Worm (Caenorhabditis elegans) whole organism, L4 larva: ENCODE data around the gene srh-46.
A peak's percentile ranks its signal among the peaks of the same experiment; 100 is the strongest.

ENCODE experiments used
- F26F4.8 ChIP-seq: fragments of 200-800 bp; sonication (Bioruptor generic); conservative IDR thresholded peaks from 2 replicates; pipeline ENCODE4 v1.3.6; 2022; ENCODE audit warnings: missing genetic modification characterization, missing compliant biosample characterization
- T20F7.1 ChIP-seq: fragments of 200-800 bp; sonication (Bioruptor generic); optimal IDR thresholded peaks from 2 replicates; lab custom pipeline; 2018; ENCODE audit warnings: mild to moderate bottlenecking, missing genetic modification characterization, missing compliant biosample characterization
- T26A8.4 ChIP-seq: fragments of 200-800 bp; sonication (Bioruptor generic); IDR thresholded peaks from 2 replicates; pipeline ENCODE4 v1.3.6; 2022; ENCODE audit warnings: missing genetic modification characterization, missing compliant biosample characterization
- Y48G9A.11 ChIP-seq: fragments of 200-800 bp; sonication (Bioruptor generic); IDR thresholded peaks from 2 replicates; pipeline ENCODE4 v1.3.6; 2022; ENCODE audit warnings: missing genetic modification reagents, missing genetic modification characterization, missing compliant biosample characterization
- Y5F2A.4 ChIP-seq: fragments of 200-800 bp; sonication (Bioruptor generic); optimal IDR thresholded peaks from 2 replicates; lab custom pipeline; 2018; ENCODE audit warnings: mild to moderate bottlenecking, missing genetic modification characterization, missing compliant biosample characterization
- ZK546.5 ChIP-seq, 2 experiments: sonication (generic microtip); optimal IDR thresholded peaks; 2 replicates each; lab custom pipeline; 2017; ENCODE audit warnings: missing biosample characterization in 2 of 2, missing genetic modification characterization in 2 of 2
- arid-1 ChIP-seq: fragments of 200-800 bp; sonication (Bioruptor generic); conservative IDR thresholded peaks from 2 replicates; pipeline ENCODE4 v1.3.6; 2022; ENCODE audit warnings: missing genetic modification reagents, missing genetic modification characterization, missing compliant biosample characterization
- ceh-32 ChIP-seq: sonication (generic microtip); optimal IDR thresholded peaks from 2 replicates; lab custom pipeline; 2016; ENCODE audit warnings: mild to moderate bottlenecking, missing genetic modification characterization, missing compliant biosample characterization; ENCODE audit not compliant: poor library complexity
- ceh-62 ChIP-seq: sonication (generic microtip); optimal IDR thresholded peaks from 2 replicates; lab custom pipeline; 2017; ENCODE audit warnings: missing biosample characterization, missing genetic modification characterization
- ces-1 ChIP-seq: fragments of 150-350 bp; sonication (generic microtip); optimal IDR thresholded peaks from 4 replicates; lab custom pipeline; 2014; ENCODE audit warnings: missing biosample characterization, missing genetic modification reagents, missing genetic modification characterization
- ctbp-1 ChIP-seq: fragments of 200-800 bp; sonication (Bioruptor generic); IDR thresholded peaks from 2 replicates; pipeline ENCODE4 v1.3.6; 2022; ENCODE audit warnings: missing genetic modification reagents, missing genetic modification characterization, missing compliant biosample characterization
- dmd-8 ChIP-seq: fragments of 200-800 bp; sonication (Bioruptor generic); IDR thresholded peaks from 2 replicates; pipeline ENCODE4 v1.3.6; 2022; ENCODE audit warnings: missing genetic modification characterization, missing compliant biosample characterization
- dmd-9 ChIP-seq: fragments of 200-800 bp; sonication (Bioruptor generic); IDR thresholded peaks from 2 replicates; pipeline ENCODE4 v1.3.6; 2022; ENCODE audit warnings: missing genetic modification reagents, missing genetic modification characterization, missing compliant biosample characterization
- dve-1 ChIP-seq: sonication (generic microtip); optimal IDR thresholded peaks from 2 replicates; lab custom pipeline; 2017; ENCODE audit warnings: antibody characterized with exemption, mild to moderate bottlenecking, missing genetic modification characterization, missing compliant biosample characterization; ENCODE audit not compliant: insufficient read depth
- fkh-10 ChIP-seq: fragments of 150-350 bp; optimal IDR thresholded peaks from 2 replicates; lab custom pipeline; 2014; ENCODE audit warnings: missing biosample characterization, missing genetic modification reagents, missing genetic modification characterization
- hlh-11 ChIP-seq: fragments of 200-800 bp; sonication (Bioruptor generic); optimal IDR thresholded peaks from 2 replicates; lab custom pipeline; 2018; ENCODE audit warnings: mild to moderate bottlenecking, missing genetic modification characterization, missing compliant biosample characterization
- lsy-2 ChIP-seq, 2 experiments: fragments of 150-350 bp in 1 of 2; sonication (generic microtip) in 1 of 2; optimal IDR thresholded peaks; 2 replicates each; lab custom pipeline; 2014 to 2017; ENCODE audit warnings: missing biosample characterization in 2 of 2, missing genetic modification characterization in 2 of 2
- mxl-3 ChIP-seq: fragments of 200-800 bp; sonication (Bioruptor generic); optimal IDR thresholded peaks from 2 replicates; lab custom pipeline; 2018; ENCODE audit warnings: mild to moderate bottlenecking, missing genetic modification characterization, missing compliant biosample characterization
- nhr-102 ChIP-seq: sonication (generic microtip); optimal IDR thresholded peaks from 2 replicates; lab custom pipeline; 2016; ENCODE audit warnings: mild to moderate bottlenecking, missing genetic modification characterization, moderate library complexity, missing compliant biosample characterization
- nhr-28 ChIP-seq: fragments of 150-350 bp; optimal IDR thresholded peaks from 2 replicates; lab custom pipeline; 2014; ENCODE audit warnings: missing biosample characterization, missing genetic modification characterization
- nhr-42 ChIP-seq: fragments of 200-800 bp; sonication (Bioruptor generic); IDR thresholded peaks from 2 replicates; pipeline ENCODE4 v1.3.6; 2022; ENCODE audit warnings: missing genetic modification characterization, missing compliant biosample characterization
- pqm-1 ChIP-seq: sonication (generic microtip); optimal IDR thresholded peaks from 2 replicates; lab custom pipeline; 2017; ENCODE audit warnings: missing biosample characterization, missing genetic modification characterization
- snpc-1.2 ChIP-seq: fragments of 200-800 bp; sonication (Bioruptor generic); IDR thresholded peaks from 2 replicates; pipeline ENCODE4 v1.3.6; 2022; ENCODE audit warnings: missing genetic modification reagents, missing genetic modification characterization, missing compliant biosample characterization
- unc-130 ChIP-seq: sonication (generic microtip); optimal IDR thresholded peaks from 2 replicates; lab custom pipeline; 2016; ENCODE audit warnings: missing genetic modification reagents, missing genetic modification characterization, missing compliant biosample characterization
- unc-62 ChIP-seq, 3 experiments: fragments of 150-350 bp in 1 of 3; sonication (generic microtip); optimal IDR thresholded peaks in 2 of 3; peaks in 1 of 3; 1 replicate in 1 of 3; 2 replicates in 2 of 3; lab custom pipeline; 2014 to 2017; ENCODE audit warnings: missing biosample characterization in 3 of 3, missing genetic modification characterization in 3 of 3, missing genetic modification reagents in 3 of 3, missing genotype in 1 of 3
- zip-2 ChIP-seq: fragments of 150-350 bp; optimal IDR thresholded peaks from 2 replicates; lab custom pipeline; 2014; ENCODE audit warnings: missing biosample characterization, missing genetic modification characterization
- ztf-11 ChIP-seq: fragments of 150-350 bp; optimal IDR thresholded peaks from 2 replicates; lab custom pipeline; 2014; ENCODE audit warnings: missing biosample characterization, missing genetic modification characterization
- ztf-7 ChIP-seq: fragments of 150-350 bp; optimal IDR thresholded peaks from 2 replicates; lab custom pipeline; 2014; ENCODE audit warnings: missing biosample characterization, missing genetic modification characterization

srh-46 gene

ce11 chrV:11302698-11303097, at the start of gene srh-46:
Gene srh-46 (minus strand): TSS chrV:11302886.
- TF ChIP-seq nhr-28 (tag; lab: Kevin White, UChicago) = peak; percentile 14
- TF ChIP-seq Y5F2A.4 (GFP tag; lab: Kevin White, UChicago) = no peak
- TF ChIP-seq, all 104 proteins: peak for 1

- TF ChIP-seq fkh-10 (GFP tag; lab: Kevin White, UChicago) = peak; percentile 65
- no peak for TF ChIP-seq nhr-42 (GFP tag; lab: Robert Waterston, UW)
- no peak for TF ChIP-seq ztf-11 (tag; lab: Kevin White, UChicago)
- no peak for TF ChIP-seq dve-1
- no peak for TF ChIP-seq dmd-8 (GFP tag; lab: Robert Waterston, UW)
- TF ChIP-seq ZK546.5 (tag; optimal IDR thresholded peaks at IDR 0.05; lab: Kevin White, UChicago) = no peak
- no peak for TF ChIP-seq hlh-11 (tag; lab: Kevin White, UChicago)
- peak in 1 of 2 experiments; percentile 6 for TF ChIP-seq lsy-2 (tag; optimal IDR thresholded peaks at IDR 0.05; lab: Kevin White, UChicago)
- no peak for TF ChIP-seq ctbp-1 (GFP tag; lab: Robert Waterston, UW)
- peak; percentile 77 for TF ChIP-seq ces-1 (GFP tag; lab: Kevin White, UChicago)
- TF ChIP-seq ztf-7 (tag; lab: Kevin White, UChicago) = no peak
- no peak for TF ChIP-seq dmd-9 (GFP tag; lab: Robert Waterston, UW)
These were observed 48.6 kb upstream of the srh-46 start for ce11 chrV:11351263-11351662.

ce11 chrV:11346912-11347311, 44.2 kb upstream of the srh-46 start, which contains the start of gene grl-7:
Gene grl-7 (minus strand): TSS chrV:11347012.
- no peak for TF ChIP-seq ceh-62
- no peak for TF ChIP-seq T20F7.1
- no peak for TF ChIP-seq snpc-1.2 (GFP tag; lab: Robert Waterston, UW)
- TF ChIP-seq mxl-3 = no peak
- TF ChIP-seq ZK546.5 (tag; optimal IDR thresholded peaks at IDR 0.05; lab: Kevin White, UChicago) = no peak
- TF ChIP-seq ceh-32 (tag; lab: Kevin White, UChicago) = no peak
- no peak for TF ChIP-seq pqm-1 (tag; lab: Kevin White, UChicago)
- no peak for TF ChIP-seq dve-1

ce11 chrV:11344816-11345336, 42.2 kb upstream of the srh-46 start:
- TF ChIP-seq unc-62 (GFP tag; optimal IDR thresholded peaks at IDR 0.05 in 1 of 2; lab: Kevin White, UChicago) = peak in 1 of 2 experiments; percentile 74
- TF ChIP-seq unc-62 (tag; optimal IDR thresholded peaks at IDR 0.05; lab: Kevin White, UChicago) = no peak
- no peak for TF ChIP-seq zip-2 (tag; lab: Kevin White, UChicago)

ce11 chrV:11344112-11344511, 41.4 kb upstream of the srh-46 start:
- TF ChIP-seq T26A8.4 (GFP tag; lab: Robert Waterston, UW) = peak; percentile 54; the same call in 1 of the 2 replicates
- peak in 1 of 2 experiments; percentile 65 for TF ChIP-seq unc-62 (GFP tag; optimal IDR thresholded peaks at IDR 0.05 in 1 of 2; lab: Kevin White, UChicago)
- no peak for TF ChIP-seq unc-62 (tag; optimal IDR thresholded peaks at IDR 0.05; lab: Kevin White, UChicago)
- no peak for TF ChIP-seq pqm-1 (tag; lab: Kevin White, UChicago)
- TF ChIP-seq nhr-102 (tag; lab: Kevin White, UChicago) = no peak
- TF ChIP-seq zip-2 (tag; lab: Kevin White, UChicago) = peak; percentile 4

- no peak for TF ChIP-seq F26F4.8 (GFP tag; lab: Robert Waterston, UW)
- peak; percentile 42 for TF ChIP-seq ces-1 (GFP tag; lab: Kevin White, UChicago)
- no peak for TF ChIP-seq arid-1
- TF ChIP-seq Y48G9A.11 (GFP tag; lab: Robert Waterston, UW) = no peak
- no peak for TF ChIP-seq mxl-3
- TF ChIP-seq unc-130 (GFP tag; lab: Kevin White, UChicago) = no peak
- TF ChIP-seq nhr-28 (tag; lab: Kevin White, UChicago) = no peak
These were observed 39.2 kb upstream of the srh-46 start, which contains the start of gene T02E9.5 for ce11 chrV:11341913-11342312. Gene T02E9.5 (plus strand): TSS chrV:11342233.
